Worm (Caenorhabditis elegans) whole organism, young adult: ENCODE data around the gene F45E6.1.

Experiments used
- F33H1.4 ChIP-seq: fragments of 200-800 bp; sonication (Bioruptor generic); IDR thresholded peaks from 2 replicates; pipeline ENCODE4 v1.3.6; 2022; ENCODE audit warnings: missing genetic modification reagents, missing genetic modification characterization, missing compliant biosample characterization
- attf-5 ChIP-seq: fragments of 200-800 bp; sonication (Bioruptor generic); optimal IDR thresholded peaks from 2 replicates; lab custom pipeline; 2018; ENCODE audit warnings: mild to moderate bottlenecking, missing genetic modification characterization, missing compliant biosample characterization
- cebp-1 ChIP-seq, 2 experiments: fragments of 200-800 bp in 1 of 2; sonication (Bioruptor generic) in 1 of 2; sonication (generic microtip) in 1 of 2; IDR thresholded peaks in 1 of 2; optimal IDR thresholded peaks in 1 of 2; 2 replicates each; pipeline versions ENCODE4 v1.3.6 to Lab custom; 2017 to 2022; ENCODE audit warnings: missing compliant biosample characterization in 2 of 2, missing genetic modification characterization in 2 of 2, mild to moderate bottlenecking in 1 of 2, missing genetic modification reagents in 1 of 2, moderate library complexity in 1 of 2
- dpl-1 ChIP-seq: fragments of 150-350 bp; optimal IDR thresholded peaks from 2 replicates; lab custom pipeline; 2014; ENCODE audit warnings: missing biosample characterization, missing genetic modification reagents, missing genetic modification characterization
- egl-18 ChIP-seq: fragments of 200-800 bp; sonication (Bioruptor generic); IDR thresholded peaks from 2 replicates; pipeline ENCODE4 v1.3.6; 2022; ENCODE audit warnings: missing genetic modification reagents, missing genetic modification characterization, missing compliant biosample characterization
- him-1 ChIP-seq: sonication (generic microtip); optimal IDR thresholded peaks from 2 replicates; lab custom pipeline; 2016; ENCODE audit warnings: missing genotype, missing genetic modification reagents, missing genetic modification characterization, missing compliant biosample characterization
- nhr-27 ChIP-seq: fragments of 200-800 bp; sonication (Bioruptor generic); optimal IDR thresholded peaks from 2 replicates; lab custom pipeline; 2018; ENCODE audit warnings: mild to moderate bottlenecking, missing genetic modification characterization, moderate library complexity, missing compliant biosample characterization
- xnd-1 ChIP-seq: sonication (generic microtip); optimal IDR thresholded peaks from 2 replicates; lab custom pipeline; 2016; ENCODE audit warnings: missing genotype, missing genetic modification reagents, missing genetic modification characterization, missing compliant biosample characterization

ce11 chrX:12454290-12454795, 22.9 kb downstream of the F45E6.1 start, which contains the start of the genes T18D3.9 and T18D3.1:
- TF ChIP-seq cebp-1 (GFP tag; IDR thresholded peaks at IDR 0.05; lab: Robert Waterston, UW) (no peak), cebp-1 (tag; optimal IDR thresholded peaks at IDR 0.05; lab: Kevin White, UChicago) (peak; percentile 28), attf-5 (peak; percentile 33), xnd-1 (tag; lab: Kevin White, UChicago) (no peak), egl-18 (GFP tag; lab: Robert Waterston, UW) (no peak), him-1 (no peak), nhr-27 (tag; lab: Kevin White, UChicago) (no peak), dpl-1 (GFP tag; lab: Kevin White, UChicago) (no peak), F33H1.4 (GFP tag; lab: Robert Waterston, UW) (no peak)
